Fruit fly (Drosophila melanogaster): Measurements from ENCODE around the gene JhI-21.
A peak's percentile ranks its signal among the peaks of the same experiment; 100 is the strongest.

JhI-21 gene

dm6 chr2L:12045941-12046855, 9.6 kb downstream of the JhI-21 start, which contains the start of gene CG6770 (continued):
- peak; percentile 39 for TF ChIP-seq CG1602 (GFP tag; optimal IDR thresholded peaks at IDR 0.05)
- TF ChIP-seq Tbp (GFP tag; optimal IDR thresholded peaks at IDR 0.05), result no peak
- peak; percentile 31 for TF ChIP-seq CG7786 (GFP tag; optimal IDR thresholded peaks at IDR 0.05)
- peak; percentile 85 for TF ChIP-seq CG3281 (GFP tag; optimal IDR thresholded peaks at IDR 0.05)
- peak; percentile 76 for TF ChIP-seq Sry-β (GFP tag; optimal IDR thresholded peaks at IDR 0.05)
- TF ChIP-seq Pdp1 (GFP tag; optimal IDR thresholded peaks at IDR 0.05), result peak; percentile 7 to 97
- TF ChIP-seq p53 (GFP tag; optimal IDR thresholded peaks at IDR 0.05), result peak; percentile 4
- TF ChIP-seq stwl (tag; optimal IDR thresholded peaks at IDR 0.05), result no peak
- TF ChIP-seq CG8388 (GFP tag; optimal IDR thresholded peaks at IDR 0.05), result peak; percentile 66
- TF ChIP-seq az2 (GFP tag; optimal IDR thresholded peaks at IDR 0.05), result peak; percentile 54
- TF ChIP-seq CG16863 (GFP tag; optimal IDR thresholded peaks at IDR 0.05), result no peak
- peak; percentile 38; the same call in 1 of the 2 replicates for TF ChIP-seq sim (GFP tag; IDR thresholded peaks at IDR 0.05)
- no peak for TF ChIP-seq Kr (GFP tag; optimal IDR thresholded peaks at IDR 0.05)
- peak; percentile 80 for TF ChIP-seq Fer2 (tag; optimal IDR thresholded peaks at IDR 0.05)
- TF ChIP-seq Max (GFP tag; optimal IDR thresholded peaks at IDR 0.05), result peak; percentile 61
- no peak for TF ChIP-seq pnt (GFP tag; optimal IDR thresholded peaks at IDR 0.05)
- TF ChIP-seq Nf-YB (GFP tag; optimal IDR thresholded peaks at IDR 0.05), result peak; percentile 67
- peak; percentile 77; the same call in 2 of the 3 replicates for TF ChIP-seq CG11456 (GFP tag; IDR thresholded peaks at IDR 0.05)
- peak; percentile 2 for TF ChIP-seq CG33213 (GFP tag; optimal IDR thresholded peaks at IDR 0.05)
- TF ChIP-seq vfl (GFP tag; optimal IDR thresholded peaks at IDR 0.05), result peak; percentile 63
- TF ChIP-seq HLH4C (GFP tag; IDR thresholded peaks at IDR 0.05; ENCODE audit: partially characterized antibody), result peak; percentile 34; the same call in 2 of the 3 replicates
- TF ChIP-seq gsb (GFP tag; IDR thresholded peaks at IDR 0.05), result peak; percentile 79
- TF ChIP-seq ro (GFP tag; IDR thresholded peaks at IDR 0.05), result no peak
- no peak for TF ChIP-seq CG8944 (GFP tag; optimal IDR thresholded peaks at IDR 0.05)
- TF ChIP-seq jigr1 (GFP tag; IDR thresholded peaks at IDR 0.05), result 0 out of 3 replicates have a peak, but pooled peaks have one; percentile 45
- no peak for TF ChIP-seq Doc2 (GFP tag; IDR thresholded peaks at IDR 0.05)
- TF ChIP-seq sob (GFP tag; IDR thresholded peaks at IDR 0.05), result peak; percentile 88
- peak; percentile 94 for TF ChIP-seq sqz (GFP tag; optimal IDR thresholded peaks at IDR 0.05)
- no peak for TF ChIP-seq aop (GFP tag; IDR thresholded peaks at IDR 0.05)
- TF ChIP-seq cad (GFP tag; optimal IDR thresholded peaks at IDR 0.05), result no peak
- TF ChIP-seq onecut (GFP tag; IDR thresholded peaks at IDR 0.05), result peak; percentile 70
- peak; percentile 73 for TF ChIP-seq H2.0 (GFP tag; IDR thresholded peaks at IDR 0.05)
- TF ChIP-seq sug (tag; optimal IDR thresholded peaks at IDR 0.05), result peak; percentile 78
- TF ChIP-seq lilli (GFP tag; optimal IDR thresholded peaks at IDR 0.05), result peak; percentile 75
- peak; percentile 62; the same call in 2 of the 3 replicates for TF ChIP-seq Optix (GFP tag; IDR thresholded peaks at IDR 0.05)
- peak; percentile 16 for TF ChIP-seq CG4282 (GFP tag; optimal IDR thresholded peaks at IDR 0.05)
- peak; percentile 48 for TF ChIP-seq tin (GFP tag; optimal IDR thresholded peaks at IDR 0.05)
- TF ChIP-seq D19B (GFP tag; optimal IDR thresholded peaks at IDR 0.05), result peak; percentile 70
- TF ChIP-seq CG16813 (GFP tag; IDR thresholded peaks at IDR 0.05; ENCODE audit: partially characterized antibody), result no peak
- TF ChIP-seq Fer1 (GFP tag; optimal IDR thresholded peaks at IDR 0.05), result peak; percentile 95
- peak; percentile 58 for TF ChIP-seq bigmax (GFP tag; optimal IDR thresholded peaks at IDR 0.05)
- peak; percentile 85 for TF ChIP-seq slbo (GFP tag; IDR thresholded peaks at IDR 0.05)
- peak; percentile 14 for TF ChIP-seq ems (GFP tag; optimal IDR thresholded peaks at IDR 0.05)
- peak; percentile 93 for TF ChIP-seq vvl (GFP tag; IDR thresholded peaks at IDR 0.05)
- peak; percentile 68 for TF ChIP-seq klu (GFP tag; IDR thresholded peaks at IDR 0.05)
- TF ChIP-seq CG7745 (tag; optimal IDR thresholded peaks at IDR 0.05), result no peak
- peak; percentile 71 for TF ChIP-seq Xbp1 (GFP tag; optimal IDR thresholded peaks at IDR 0.05)
- no peak for TF ChIP-seq dan (GFP tag; IDR thresholded peaks at IDR 0.05)
- peak; percentile 28; the same call in 1 of the 2 replicates for TF ChIP-seq CG13287 (GFP tag; IDR thresholded peaks at IDR 0.05; ENCODE audit: partially characterized antibody)
